Worm (Caenorhabditis elegans): ENCODE data around the gene ifta-1.

Gene ifta-1

ce11 chrX:5522769-5523601 lies 29.6 kb downstream of the ifta-1 start, which contains the start of gene mboa-3:
mboa-3 (minus strand) TSS chrX:5522819.
- TF ChIP-seq W03F9.2 (tag; optimal IDR thresholded peaks at IDR 0.05), result no peak
- TF ChIP-seq him-1 (tag; optimal IDR thresholded peaks at IDR 0.05), result no peak
- TF ChIP-seq dao-5 (tag; optimal IDR thresholded peaks at IDR 0.05), result no peak

DNA sequence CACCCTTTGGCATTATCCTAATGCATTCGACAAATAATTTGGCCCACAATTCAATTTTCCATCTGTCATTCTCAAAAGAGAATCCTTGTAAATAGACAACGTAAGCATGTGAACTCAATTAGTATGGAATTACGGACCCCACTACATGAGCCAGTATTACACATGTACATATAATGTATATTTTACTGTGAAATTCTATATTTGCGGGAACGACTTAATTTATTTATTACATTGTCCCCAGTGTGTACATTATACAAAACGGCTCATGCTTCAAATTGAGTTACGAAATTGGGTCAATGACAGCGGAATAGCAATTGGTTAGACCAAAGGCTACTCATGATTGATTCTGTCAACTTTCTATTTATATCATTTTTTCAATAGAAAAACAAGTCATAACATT lies 33.0 kb downstream of the ifta-1 start:
- TF ChIP-seq W03F9.2 (tag; optimal IDR thresholded peaks at IDR 0.05) (no peak), dao-5 (tag; optimal IDR thresholded peaks at IDR 0.05) (no peak), him-1 (tag; optimal IDR thresholded peaks at IDR 0.05) (no peak)

ce11 chrX:5518352-5518751 lies 34.2 kb downstream of the ifta-1 start:
- no peak for TF ChIP-seq him-1 (tag; optimal IDR thresholded peaks at IDR 0.05)
- no peak for TF ChIP-seq W03F9.2 (tag; optimal IDR thresholded peaks at IDR 0.05)
- TF ChIP-seq dao-5 (tag; optimal IDR thresholded peaks at IDR 0.05), result no peak

ce11 chrX:5517844-5518243 lies 34.7 kb downstream of the ifta-1 start:
- TF ChIP-seq dao-5 (tag; optimal IDR thresholded peaks at IDR 0.05) (no peak), him-1 (tag; optimal IDR thresholded peaks at IDR 0.05) (no peak), W03F9.2 (tag; optimal IDR thresholded peaks at IDR 0.05) (no peak)

DNA sequence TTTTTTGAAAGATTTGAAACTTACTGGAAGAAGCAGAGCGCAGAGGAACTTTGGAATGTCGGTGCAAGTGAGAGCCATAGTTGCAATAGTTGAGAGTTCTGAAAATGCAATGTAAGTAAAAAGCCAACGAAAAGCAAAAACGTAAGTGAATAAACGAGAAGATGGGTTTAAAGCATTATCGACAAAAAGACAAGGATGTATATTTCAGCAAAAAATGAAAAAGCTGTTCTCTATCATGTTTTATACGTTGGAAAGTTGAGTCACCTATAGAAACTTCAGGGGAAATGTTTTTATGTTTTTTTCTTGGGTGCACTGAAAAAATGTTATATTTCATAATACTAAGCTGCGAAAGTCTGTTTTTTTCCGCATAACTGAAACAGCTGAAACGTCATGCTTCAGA lies 35.5 kb downstream of the ifta-1 start, which contains the start of gene T23F2.5:
TSS of gene T23F2.5 (minus strand) at position 101 of the 400 bp plus-strand sequence.
- TF ChIP-seq him-1 (tag; optimal IDR thresholded peaks at IDR 0.05), result no peak
- no peak for TF ChIP-seq dao-5 (tag; optimal IDR thresholded peaks at IDR 0.05)
- no peak for TF ChIP-seq W03F9.2 (tag; optimal IDR thresholded peaks at IDR 0.05)

DNA sequence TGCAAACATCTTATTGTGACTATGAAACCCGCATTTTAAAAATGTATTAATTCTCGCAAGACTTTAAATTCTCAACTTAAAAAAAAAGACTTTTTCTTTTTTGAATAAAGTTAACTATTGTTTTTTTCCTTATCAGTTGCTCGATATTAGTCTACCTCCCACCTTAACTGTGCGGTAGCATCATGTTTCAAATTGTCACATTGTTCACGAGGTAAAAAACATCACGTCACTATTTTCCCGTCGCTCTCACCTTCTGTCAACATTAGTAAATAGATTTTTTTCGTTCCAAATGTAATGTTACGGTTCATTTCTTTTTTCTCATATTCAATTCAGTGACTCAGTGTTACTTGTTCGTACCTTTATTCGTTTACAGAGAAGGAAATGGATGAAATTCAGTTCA lies 36.2 kb downstream of the ifta-1 start:
- no peak for TF ChIP-seq W03F9.2 (tag; optimal IDR thresholded peaks at IDR 0.05)

DNA sequence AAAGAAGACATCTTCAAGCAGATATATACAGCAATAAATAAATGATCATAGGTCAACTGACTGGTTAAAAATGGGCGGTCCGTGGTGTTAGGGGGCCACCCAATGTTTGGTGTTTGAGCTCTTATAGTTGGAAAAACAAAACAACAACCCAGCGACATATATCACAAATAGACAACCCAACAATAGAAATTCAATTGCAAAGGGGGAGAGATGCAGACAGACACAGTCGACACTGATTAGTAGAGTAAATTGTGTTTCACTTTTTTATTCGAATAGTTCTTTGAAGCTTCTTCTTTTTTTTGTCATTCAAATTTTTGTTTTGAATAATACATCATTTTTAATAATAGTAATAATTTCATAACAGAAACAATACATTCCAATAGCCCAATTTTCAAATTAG lies 37.1 kb downstream of the ifta-1 start:
- TF ChIP-seq W03F9.2 (tag; optimal IDR thresholded peaks at IDR 0.05), result no peak
- TF ChIP-seq dao-5 (tag; optimal IDR thresholded peaks at IDR 0.05), result no peak
- TF ChIP-seq him-1 (tag; optimal IDR thresholded peaks at IDR 0.05), result no peak

- TF ChIP-seq dao-5 (tag; optimal IDR thresholded peaks at IDR 0.05), result no peak
- TF ChIP-seq him-1 (tag; optimal IDR thresholded peaks at IDR 0.05), result no peak
- no peak for TF ChIP-seq W03F9.2 (tag; optimal IDR thresholded peaks at IDR 0.05)
Measured at ce11 chrX:5514984-5515383, 37.6 kb downstream of the ifta-1 start, which contains the start of gene T23F2.4. T23F2.4 (minus strand) TSS chrX:5515084.

DNA sequence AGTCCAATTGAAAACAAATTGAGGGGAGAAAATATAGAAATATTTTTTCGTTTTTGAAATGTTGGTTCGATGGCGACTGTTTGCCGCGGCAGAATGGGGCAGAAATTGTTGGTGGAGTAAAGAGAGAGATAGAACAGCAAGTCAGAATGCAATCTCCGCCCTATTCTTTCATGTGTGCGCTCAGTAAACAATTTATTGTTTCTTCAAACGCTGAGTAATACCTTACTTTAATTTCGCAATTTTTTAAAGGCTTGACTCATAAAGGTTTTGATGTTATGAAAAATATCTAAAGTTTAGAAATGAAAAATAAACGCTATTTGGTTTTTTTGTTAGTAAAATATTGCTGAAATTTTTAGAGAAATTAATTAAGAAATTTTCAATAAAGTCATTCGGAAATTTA lies 38.2 kb downstream of the ifta-1 start:
- TF ChIP-seq W03F9.2 (tag; optimal IDR thresholded peaks at IDR 0.05) (no peak), him-1 (tag; optimal IDR thresholded peaks at IDR 0.05) (no peak), dao-5 (tag; optimal IDR thresholded peaks at IDR 0.05) (no peak)

DNA sequence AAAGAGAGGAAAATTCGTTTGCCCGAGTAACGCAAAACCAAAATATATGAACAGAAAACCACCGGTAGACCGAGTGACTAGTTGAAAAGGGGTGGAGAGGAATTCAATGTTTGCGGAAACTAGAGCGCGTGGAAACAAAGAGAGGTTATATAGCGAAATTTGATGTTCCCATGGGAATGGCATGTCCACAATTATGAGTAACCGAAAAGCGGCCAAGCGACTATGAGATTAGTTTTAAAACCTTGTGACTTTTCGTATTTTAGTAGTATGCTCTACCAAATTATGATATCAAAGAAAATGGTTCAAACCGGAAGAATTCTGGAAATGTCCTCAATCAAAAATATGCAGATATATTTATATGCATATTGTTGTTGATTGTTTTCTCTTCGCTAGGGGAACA lies 39.8 kb downstream of the ifta-1 start:
- no peak for TF ChIP-seq him-1 (tag; optimal IDR thresholded peaks at IDR 0.05)
- no peak for TF ChIP-seq dao-5 (tag; optimal IDR thresholded peaks at IDR 0.05)
- no peak for TF ChIP-seq W03F9.2 (tag; optimal IDR thresholded peaks at IDR 0.05)

ce11 chrX:5512227-5512626 lies 40.3 kb downstream of the ifta-1 start, which contains the start of gene T23F2.3:
T23F2.3 (minus strand) TSS chrX:5512327.
- TF ChIP-seq dao-5 (tag; optimal IDR thresholded peaks at IDR 0.05), result no peak
- TF ChIP-seq W03F9.2 (tag; optimal IDR thresholded peaks at IDR 0.05), result no peak
- no peak for TF ChIP-seq him-1 (tag; optimal IDR thresholded peaks at IDR 0.05)

DNA sequence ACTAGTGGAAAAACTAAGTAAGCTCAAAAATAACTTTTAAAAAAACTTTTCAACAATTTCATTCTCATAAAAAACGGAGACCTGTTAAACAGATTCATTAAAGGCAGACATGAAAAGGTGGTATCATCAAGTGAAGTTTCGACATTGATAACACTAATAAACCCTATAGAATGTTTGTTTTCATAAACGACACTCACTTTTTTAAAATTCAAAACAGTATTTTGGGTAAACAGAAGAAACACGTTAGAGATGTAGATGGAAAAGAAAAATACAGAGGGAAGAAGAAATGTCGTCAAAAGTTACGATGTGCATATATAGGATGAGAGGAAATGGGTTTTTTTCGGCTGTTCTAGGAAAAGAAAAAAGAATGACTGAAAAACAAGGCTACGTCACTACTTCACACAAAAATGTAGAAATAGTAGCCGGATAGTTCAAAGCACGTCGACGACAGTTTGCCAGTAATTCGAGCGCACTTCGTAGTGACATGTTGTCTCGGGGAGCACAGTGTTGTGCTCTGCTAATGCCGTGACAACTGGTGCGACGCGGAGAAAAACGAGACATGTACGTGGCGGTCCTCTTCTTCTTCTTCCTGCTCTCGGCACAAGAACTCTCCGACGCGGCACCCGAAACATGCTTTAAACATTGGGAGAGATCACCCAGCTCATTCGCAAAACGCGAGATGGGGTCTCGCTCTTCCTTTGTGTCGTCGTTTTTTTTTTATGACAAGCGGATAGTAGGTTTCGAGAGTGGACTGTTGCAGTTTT lies 43.3 kb downstream of the ifta-1 start:
- TF ChIP-seq him-1 (tag; optimal IDR thresholded peaks at IDR 0.05) (no peak), dao-5 (tag; optimal IDR thresholded peaks at IDR 0.05) (no peak), W03F9.2 (tag; optimal IDR thresholded peaks at IDR 0.05) (no peak)

ce11 chrX:5507926-5508325 lies 44.6 kb downstream of the ifta-1 start:
- TF ChIP-seq W03F9.2 (tag; optimal IDR thresholded peaks at IDR 0.05) (no peak), dao-5 (tag; optimal IDR thresholded peaks at IDR 0.05) (no peak), him-1 (tag; optimal IDR thresholded peaks at IDR 0.05) (no peak)

ce11 chrX:5506432-5506977 lies 46.0 kb downstream of the ifta-1 start:
- TF ChIP-seq him-1 (tag; optimal IDR thresholded peaks at IDR 0.05) (no peak), W03F9.2 (tag; optimal IDR thresholded peaks at IDR 0.05) (no peak), dao-5 (tag; optimal IDR thresholded peaks at IDR 0.05) (no peak)

Measured in whole organism, L4/young adult.